Fruit fly (Drosophila melanogaster) whole organism: Measurements from ENCODE around the gene CG31717.

ENCODE experiments used
- CG8478 ChIP-seq: fragments of >200 bp; optimal IDR thresholded peaks from 2 replicates; lab custom pipeline; 2018; ENCODE audit warnings: inconsistent platforms
- Dll ChIP-seq: fragments of >200 bp; optimal IDR thresholded peaks from 2 replicates; lab custom pipeline; 2017

dm6 chr2L:10272224-10272623, 21.7 kb downstream of the CG31717 start, which contains the start of gene trk:
- TF ChIP-seq Dll (lab: Kevin White, UChicago) = no peak
- no peak for TF ChIP-seq CG8478 (lab: Kevin White, UChicago)
